Worm (Caenorhabditis elegans) whole organism, mixed stage, embryonic: ENCODE results near the gene fut-3.

Experiments used
- M03D4.4 ChIP-seq: sonication (generic microtip); optimal IDR thresholded peaks from 2 replicates; lab custom pipeline; 2017; ENCODE audit warnings: mild to moderate bottlenecking, missing genetic modification characterization, missing compliant biosample characterization
- bed-3 ChIP-seq: fragments of 200-800 bp; sonication (Bioruptor generic); optimal IDR thresholded peaks from 3 replicates; lab custom pipeline; 2018; ENCODE audit warnings: mild to moderate bottlenecking, missing genetic modification characterization, moderate library complexity, missing compliant biosample characterization
- ceh-43 ChIP-seq: fragments of 200-800 bp; sonication (Bioruptor generic); optimal IDR thresholded peaks from 2 replicates; lab custom pipeline; 2018; ENCODE audit warnings: mild to moderate bottlenecking, missing genetic modification characterization, moderate library complexity, missing compliant biosample characterization
- ceh-83 ChIP-seq: fragments of 200-800 bp; sonication (Bioruptor generic); optimal IDR thresholded peaks from 2 replicates; lab custom pipeline; 2018; ENCODE audit warnings: mild to moderate bottlenecking, missing genetic modification characterization, missing compliant biosample characterization
- ces-1 ChIP-seq: fragments of 150-350 bp; optimal IDR thresholded peaks from 2 replicates; lab custom pipeline; 2014; ENCODE audit warnings: missing biosample characterization, missing genetic modification reagents, missing genetic modification characterization
- cnd-1 ChIP-seq: fragments of 200-800 bp; sonication (Bioruptor generic); optimal IDR thresholded peaks from 2 replicates; lab custom pipeline; 2018; ENCODE audit warnings: mild to moderate bottlenecking, missing genetic modification characterization, missing compliant biosample characterization
- drap-1 ChIP-seq: fragments of 200-800 bp; sonication (Bioruptor generic); optimal IDR thresholded peaks from 3 replicates; lab custom pipeline; 2018; ENCODE audit warnings: mild to moderate bottlenecking, missing genetic modification characterization, missing compliant biosample characterization
- elt-3 ChIP-seq: fragments of 150-350 bp; optimal IDR thresholded peaks from 2 replicates; lab custom pipeline; 2014; ENCODE audit warnings: missing biosample characterization, missing genetic modification characterization
- flh-1 ChIP-seq: fragments of 200-800 bp; sonication (Bioruptor generic); optimal IDR thresholded peaks from 2 replicates; lab custom pipeline; 2018; ENCODE audit warnings: mild to moderate bottlenecking, missing genetic modification characterization, moderate library complexity, missing compliant biosample characterization
- ham-2 ChIP-seq: fragments of 200-800 bp; sonication (Bioruptor generic); optimal IDR thresholded peaks from 2 replicates; lab custom pipeline; 2018; ENCODE audit warnings: mild to moderate bottlenecking, missing genetic modification characterization, missing compliant biosample characterization
- hlh-1 ChIP-seq: fragments of 150-350 bp; optimal IDR thresholded peaks from 2 replicates; lab custom pipeline; 2014; ENCODE audit warnings: missing biosample characterization, missing genetic modification reagents, missing genetic modification characterization
- lin-13 ChIP-seq: fragments of 150-350 bp; optimal IDR thresholded peaks from 2 replicates; lab custom pipeline; 2014; ENCODE audit warnings: missing biosample characterization, missing genetic modification characterization
- lin-32 ChIP-seq: fragments of 200-800 bp; sonication (Bioruptor generic); optimal IDR thresholded peaks from 2 replicates; lab custom pipeline; 2018; ENCODE audit warnings: mild to moderate bottlenecking, missing genetic modification characterization, missing compliant biosample characterization
- lsy-2 ChIP-seq: fragments of 150-350 bp; optimal IDR thresholded peaks from 2 replicates; lab custom pipeline; 2014; ENCODE audit warnings: missing biosample characterization, missing genetic modification characterization
- mab-5 ChIP-seq: fragments of 150-350 bp; optimal IDR thresholded peaks from 2 replicates; lab custom pipeline; 2014; ENCODE audit warnings: missing biosample characterization, missing genetic modification characterization
- mep-1 ChIP-seq: fragments of 150-350 bp; optimal IDR thresholded peaks from 2 replicates; lab custom pipeline; 2017; ENCODE audit warnings: missing biosample characterization, missing genetic modification reagents, missing genetic modification characterization, inconsistent platforms
- mls-2 ChIP-seq: sonication (generic microtip); optimal IDR thresholded peaks from 2 replicates; lab custom pipeline; 2016; ENCODE audit warnings: mild to moderate bottlenecking, missing genetic modification characterization, moderate library complexity, missing compliant biosample characterization
- nhr-12 ChIP-seq: fragments of 150-350 bp; optimal IDR thresholded peaks from 2 replicates; lab custom pipeline; 2014; ENCODE audit warnings: missing biosample characterization, missing genetic modification characterization
- nhr-2 ChIP-seq: fragments of 150-350 bp; optimal IDR thresholded peaks from 2 replicates; lab custom pipeline; 2014; ENCODE audit warnings: missing biosample characterization, missing genetic modification characterization
- nhr-76 ChIP-seq: sonication (generic microtip); optimal IDR thresholded peaks from 2 replicates; lab custom pipeline; 2017; ENCODE audit warnings: missing biosample characterization, missing genetic modification characterization
- pha-4 ChIP-seq: fragments of 150-350 bp; optimal IDR thresholded peaks from 2 replicates; lab custom pipeline; 2018; ENCODE audit warnings: missing biosample characterization, missing genetic modification reagents, missing genetic modification characterization
- sem-2 ChIP-seq: fragments of 200-800 bp; sonication (Bioruptor generic); optimal IDR thresholded peaks from 2 replicates; lab custom pipeline; 2018; ENCODE audit warnings: mild to moderate bottlenecking, missing genetic modification characterization, missing compliant biosample characterization
- sptf-1 ChIP-seq: sonication (generic microtip); optimal IDR thresholded peaks from 2 replicates; lab custom pipeline; 2017; ENCODE audit warnings: mild to moderate bottlenecking, missing genetic modification characterization, moderate library complexity, missing compliant biosample characterization
- tbx-8 ChIP-seq: fragments of 200-800 bp; sonication (Bioruptor generic); optimal IDR thresholded peaks from 2 replicates; lab custom pipeline; 2018; ENCODE audit warnings: mild to moderate bottlenecking, missing genetic modification characterization, moderate library complexity, missing compliant biosample characterization
- unc-120 ChIP-seq: sonication (generic microtip); optimal IDR thresholded peaks from 2 replicates; lab custom pipeline; 2017; ENCODE audit warnings: missing genetic modification characterization, missing compliant biosample characterization; ENCODE audit not compliant: poor library complexity, severe bottlenecking
- unc-39 ChIP-seq: fragments of 150-350 bp; optimal IDR thresholded peaks from 2 replicates; lab custom pipeline; 2014; ENCODE audit warnings: missing biosample characterization, missing genetic modification characterization
- unc-62 ChIP-seq: fragments of 150-350 bp; optimal IDR thresholded peaks from 2 replicates; lab custom pipeline; 2014; ENCODE audit warnings: missing biosample characterization, missing genetic modification reagents, missing genetic modification characterization
- zip-8 ChIP-seq: fragments of 150-350 bp; optimal IDR thresholded peaks from 2 replicates; lab custom pipeline; 2014; ENCODE audit warnings: missing biosample characterization, missing genetic modification characterization
- ztf-11 ChIP-seq: fragments of 150-350 bp; optimal IDR thresholded peaks from 2 replicates; lab custom pipeline; 2014; ENCODE audit warnings: missing biosample characterization, missing genetic modification characterization

The fut-3 gene

ce11 chrII:5661735-5662177, 2.2 kb upstream of the fut-3 start (continued):
- TF ChIP-seq lin-32 (GFP tag; lab: Kevin White, UChicago) (peak; percentile 70), lin-13 (tag; lab: Kevin White, UChicago) (no peak), ces-1 (GFP tag; lab: Kevin White, UChicago) (peak; percentile 61), tbx-8 (peak; percentile 34), sptf-1 (tag; lab: Kevin White, UChicago) (peak; percentile 95)

- TF ChIP-seq lin-32 (GFP tag; lab: Kevin White, UChicago): no peak
- TF ChIP-seq bed-3 (GFP tag; lab: Kevin White, UChicago): no peak
- no peak for TF ChIP-seq nhr-76
- no peak for TF ChIP-seq tbx-8
- peak; percentile 70 for TF ChIP-seq drap-1 (GFP tag; lab: Kevin White, UChicago)
- TF ChIP-seq nhr-12: no peak
- peak; percentile 42 for TF ChIP-seq mep-1
- peak; percentile 74 for TF ChIP-seq unc-120 (tag; lab: Kevin White, UChicago)
- no peak for TF ChIP-seq unc-39
- peak; percentile 48 for TF ChIP-seq mab-5 (tag; lab: Kevin White, UChicago)
- TF ChIP-seq zip-8: no peak
- TF ChIP-seq cnd-1 (tag; lab: Kevin White, UChicago): peak; percentile 80
- TF ChIP-seq nhr-2 (tag; lab: Kevin White, UChicago): no peak
- peak; percentile 73 for TF ChIP-seq lin-13 (tag; lab: Kevin White, UChicago)
- TF ChIP-seq sptf-1 (tag; lab: Kevin White, UChicago): peak; percentile 85
- no peak for TF ChIP-seq ceh-43 (GFP tag; lab: Kevin White, UChicago)
- no peak for TF ChIP-seq sem-2 (GFP tag; lab: Kevin White, UChicago)
- peak; percentile 42 for TF ChIP-seq unc-62 (GFP tag; lab: Kevin White, UChicago)
- peak; percentile 53 for TF ChIP-seq pha-4 (tag; lab: Kevin White, UChicago)
- peak; percentile 32 for TF ChIP-seq flh-1 (GFP tag; lab: Kevin White, UChicago)
- TF ChIP-seq hlh-1 (tag; lab: Kevin White, UChicago): peak; percentile 55
- peak; percentile 20 for TF ChIP-seq ztf-11 (tag; lab: Kevin White, UChicago)
- TF ChIP-seq ces-1 (GFP tag; lab: Kevin White, UChicago): peak; percentile 36
- peak; percentile 78 for TF ChIP-seq ham-2 (GFP tag; lab: Kevin White, UChicago)
- peak; percentile 67 for TF ChIP-seq M03D4.4 (tag; lab: Kevin White, UChicago)
- TF ChIP-seq mls-2 (tag; lab: Kevin White, UChicago): peak; percentile 40
- TF ChIP-seq lsy-2 (tag; lab: Kevin White, UChicago): peak; percentile 86
Observed at ce11 chrII:5660736-5661734, 1.5 kb upstream of the fut-3 start, which contains the start of the genes ift-43 and mdt-26. TSS of gene ift-43 (minus strand) at chrII:5660786. TSS of gene mdt-26 (plus strand) at chrII:5661181.

ce11 chrII:5660155-5660554, 580 bp upstream of the fut-3 start:
- no peak for TF ChIP-seq sem-2 (GFP tag; lab: Kevin White, UChicago)
- no peak for TF ChIP-seq elt-3 (tag; lab: Kevin White, UChicago)
- TF ChIP-seq unc-62 (GFP tag; lab: Kevin White, UChicago): no peak
- no peak for TF ChIP-seq nhr-2 (tag; lab: Kevin White, UChicago)

ce11 chrII:5654215-5654614, 5.4 kb downstream of the fut-3 start, which contains the start of gene F59E12.1:
TSS of gene F59E12.1 (plus strand) at chrII:5654515.
- no peak for TF ChIP-seq mab-5 (tag; lab: Kevin White, UChicago)
- no peak for TF ChIP-seq elt-3 (tag; lab: Kevin White, UChicago)
- no peak for TF ChIP-seq ceh-83 (GFP tag; lab: Kevin White, UChicago)
- TF ChIP-seq lsy-2 (tag; lab: Kevin White, UChicago): no peak
- TF ChIP-seq drap-1 (GFP tag; lab: Kevin White, UChicago): no peak
- TF ChIP-seq mls-2 (tag; lab: Kevin White, UChicago): no peak
- TF ChIP-seq pha-4 (tag; lab: Kevin White, UChicago): no peak
- TF ChIP-seq hlh-1 (tag; lab: Kevin White, UChicago): no peak
